Fruit fly (Drosophila melanogaster) whole organism, embryonic: Measurements from ENCODE around the gene CG5399.

Source experiments
- Ada2b ChIP-seq: fragments of 200-800 bp; sonication (Bioruptor generic); IDR thresholded peaks from 2 replicates; pipeline ENCODE4 v1.3.6; 2022; ENCODE audit warnings: missing biosample characterization, missing genetic modification characterization
- CG3281 ChIP-seq: fragments of 200-800 bp; sonication (Bioruptor generic); optimal IDR thresholded peaks from 3 replicates; lab custom pipeline; 2017; ENCODE audit warnings: missing biosample characterization, mild to moderate bottlenecking, missing genetic modification characterization
- Meics ChIP-seq: fragments of 200-800 bp; sonication (Bioruptor generic); optimal IDR thresholded peaks from 2 replicates; lab custom pipeline; 2017; ENCODE audit warnings: missing biosample characterization, mild to moderate bottlenecking, missing genetic modification characterization
- Nf-YC ChIP-seq: fragments of 200-800 bp; optimal IDR thresholded peaks from 3 replicates; lab custom pipeline; 2019; ENCODE audit warnings: missing biosample characterization, mild to moderate bottlenecking, missing genetic modification characterization, moderate library complexity
- vfl ChIP-seq: fragments of 200-800 bp; sonication (Bioruptor generic); optimal IDR thresholded peaks from 2 replicates; lab custom pipeline; 2016; ENCODE audit warnings: missing biosample characterization, missing genetic modification characterization

- no peak for TF ChIP-seq Meics (GFP tag; lab: Kevin White, UChicago)
- no peak for TF ChIP-seq Nf-YC (tag; lab: Kevin White, UChicago)
- no peak for TF ChIP-seq Ada2b (GFP tag; lab: Robert Waterston, UW)
- TF ChIP-seq vfl (GFP tag; lab: Kevin White, UChicago), result no peak
- no peak for TF ChIP-seq CG3281
Observed at dm6 chr3R:15672302-15672701, 22.7 kb upstream of the CG5399 start.
